Fruit fly (Drosophila melanogaster) whole organism, embryonic: ENCODE measurements around the gene CG7557.

Source experiments
- Atf6 ChIP-seq: fragments of 200-800 bp; sonication (Bioruptor generic); IDR thresholded peaks from 2 replicates; pipeline ENCODE4 v1.3.6; 2022; ENCODE audit warnings: missing biosample characterization, missing genetic modification characterization
- CG10654 ChIP-seq: fragments of 200-800 bp; sonication (Bioruptor generic); optimal IDR thresholded peaks from 2 replicates; lab custom pipeline; 2016; ENCODE audit warnings: missing biosample characterization, missing genetic modification characterization
- CG13296 ChIP-seq: fragments of 200-800 bp; sonication (Bioruptor generic); optimal IDR thresholded peaks from 3 replicates; lab custom pipeline; 2018; ENCODE audit warnings: missing biosample characterization, mild to moderate bottlenecking, missing genetic modification characterization
- CG14014 ChIP-seq: fragments of 200-800 bp; sonication (Bioruptor generic); IDR thresholded peaks from 2 replicates; pipeline ENCODE4 v1.3.6; 2022; ENCODE audit warnings: missing biosample characterization, missing genetic modification characterization
- CG14441 ChIP-seq: fragments of 200-800 bp; sonication (Bioruptor generic); IDR thresholded peaks from 2 replicates; pipeline ENCODE4 v1.3.6; 2022; ENCODE audit warnings: missing biosample characterization, missing genetic modification characterization
- CG14667 ChIP-seq: fragments of 200-800 bp; sonication (Bioruptor generic); IDR thresholded peaks from 2 replicates; pipeline ENCODE4 v1.3.6; 2022; ENCODE audit warnings: missing biosample characterization, missing genetic modification characterization
- CG14965 ChIP-seq: fragments of 200-800 bp; sonication (Bioruptor generic); optimal IDR thresholded peaks from 2 replicates; lab custom pipeline; 2016; ENCODE audit warnings: missing biosample characterization, missing genetic modification characterization, borderline replicate concordance
- CG15011 ChIP-seq: fragments of 200-800 bp; sonication (Bioruptor generic); optimal IDR thresholded peaks from 3 replicates; lab custom pipeline; 2018; ENCODE audit warnings: missing biosample characterization, mild to moderate bottlenecking, missing genetic modification characterization
- CG1647 ChIP-seq: fragments of 200-800 bp; sonication (Bioruptor generic); optimal IDR thresholded peaks from 3 replicates; lab custom pipeline; 2016; ENCODE audit warnings: missing biosample characterization, missing genetic modification characterization
- CG17612 ChIP-seq: fragments of 200-800 bp; sonication (Bioruptor generic); IDR thresholded peaks from 2 replicates; pipeline ENCODE4 v1.3.6; 2022; ENCODE audit warnings: missing biosample characterization, missing genetic modification characterization
- CG3838 ChIP-seq: fragments of 200-800 bp; sonication (Bioruptor generic); optimal IDR thresholded peaks from 3 replicates; lab custom pipeline; 2016; ENCODE audit warnings: missing biosample characterization, missing genetic modification characterization
- CG7372 ChIP-seq: fragments of 200-800 bp; sonication (Bioruptor generic); IDR thresholded peaks from 2 replicates; pipeline ENCODE4 v1.3.6; 2022; ENCODE audit warnings: missing biosample characterization, missing genetic modification characterization
- CG7786 ChIP-seq: fragments of 200-800 bp; sonication (Bioruptor generic); optimal IDR thresholded peaks from 2 replicates; lab custom pipeline; 2016; ENCODE audit warnings: missing biosample characterization, missing genetic modification characterization
- CG9932 ChIP-seq: fragments of 200-800 bp; sonication (Bioruptor generic); IDR thresholded peaks from 2 replicates; pipeline ENCODE4 v1.3.6; 2022; ENCODE audit warnings: missing biosample characterization, missing genetic modification characterization
- Camta ChIP-seq: fragments of 200-800 bp; sonication (Bioruptor generic); optimal IDR thresholded peaks from 2 replicates; lab custom pipeline; 2016; ENCODE audit warnings: missing biosample characterization, missing genetic modification characterization
- D ChIP-seq, 2 experiments: fragments of 200-800 bp in 1 of 2; fragments of >200 bp in 1 of 2; sonication (Bioruptor generic) in 1 of 2; optimal IDR thresholded peaks; 2 replicates in 1 of 2; 3 replicates in 1 of 2; lab custom pipeline; 2017; ENCODE audit warnings: mild to moderate bottlenecking in 1 of 2, missing biosample characterization in 1 of 2, missing genetic modification characterization in 1 of 2, missing genetic modification reagents in 1 of 2
- Deaf1 ChIP-seq: fragments of 200-800 bp; optimal IDR thresholded peaks from 3 replicates; lab custom pipeline; 2019; ENCODE audit warnings: missing biosample characterization, mild to moderate bottlenecking, missing genetic modification characterization, moderate library complexity
- Dll ChIP-seq: fragments of 200-800 bp; sonication (Bioruptor generic); IDR thresholded peaks from 4 replicates; pipeline ENCODE4 v1.3.6; 2022; ENCODE audit warnings: missing biosample characterization, missing genetic modification characterization; ENCODE audit not compliant: partially characterized antibody
- Doc2 ChIP-seq: fragments of 200-800 bp; sonication (Bioruptor generic); IDR thresholded peaks from 2 replicates; pipeline ENCODE4 v1.3.6; 2022; ENCODE audit warnings: missing biosample characterization, missing genetic modification characterization
- Gsc ChIP-seq: fragments of 200-800 bp; sonication (Bioruptor generic); IDR thresholded peaks from 2 replicates; pipeline ENCODE4 v1.3.6; 2022; ENCODE audit warnings: missing biosample characterization, missing genetic modification characterization
- Hmr ChIP-seq: fragments of 200-800 bp; sonication (Bioruptor generic); optimal IDR thresholded peaks from 3 replicates; lab custom pipeline; 2017; ENCODE audit warnings: mild to moderate bottlenecking, missing biosample characterization, missing genetic modification reagents, missing genetic modification characterization
- Meics ChIP-seq: fragments of 200-800 bp; sonication (Bioruptor generic); optimal IDR thresholded peaks from 2 replicates; lab custom pipeline; 2017; ENCODE audit warnings: missing biosample characterization, mild to moderate bottlenecking, missing genetic modification characterization
- PHDP ChIP-seq: fragments of 200-800 bp; sonication (Bioruptor generic); optimal IDR thresholded peaks from 3 replicates; lab custom pipeline; 2018; ENCODE audit warnings: missing biosample characterization, mild to moderate bottlenecking, missing genetic modification characterization, moderate library complexity
- Poxn ChIP-seq: fragments of 200-800 bp; sonication (Bioruptor generic); IDR thresholded peaks from 2 replicates; pipeline ENCODE4 v1.3.6; 2022; ENCODE audit warnings: missing biosample characterization, missing genetic modification characterization
- Sox102F ChIP-seq: fragments of 200-800 bp; sonication (Bioruptor generic); optimal IDR thresholded peaks from 2 replicates; lab custom pipeline; 2018; ENCODE audit warnings: missing biosample characterization, mild to moderate bottlenecking, missing genetic modification characterization, moderate library complexity
- Sry-δ ChIP-seq: fragments of 200-800 bp; sonication (Bioruptor generic); optimal IDR thresholded peaks from 2 replicates; lab custom pipeline; 2016; ENCODE audit warnings: missing biosample characterization, missing genetic modification characterization
- ac ChIP-seq: fragments of 200-800 bp; sonication (Bioruptor generic); optimal IDR thresholded peaks from 3 replicates; lab custom pipeline; 2017; ENCODE audit warnings: missing biosample characterization, mild to moderate bottlenecking, missing genetic modification characterization
- ase ChIP-seq: fragments of 200-800 bp; sonication (Bioruptor generic); IDR thresholded peaks from 3 replicates; pipeline ENCODE4 v1.3.6; 2022; ENCODE audit warnings: missing biosample characterization, missing genetic modification characterization
- ash1 ChIP-seq: fragments of 200-800 bp; sonication (Bioruptor generic); optimal IDR thresholded peaks from 2 replicates; lab custom pipeline; 2018; ENCODE audit warnings: missing biosample characterization, mild to moderate bottlenecking, missing genetic modification characterization
- az2 ChIP-seq: fragments of 200-800 bp; sonication (Bioruptor generic); optimal IDR thresholded peaks from 3 replicates; lab custom pipeline; 2016; ENCODE audit warnings: missing biosample characterization, missing genetic modification characterization
- caup ChIP-seq: fragments of 200-800 bp; sonication (Bioruptor generic); optimal IDR thresholded peaks from 3 replicates; lab custom pipeline; 2017; ENCODE audit warnings: missing biosample characterization, mild to moderate bottlenecking, missing genetic modification characterization, moderate library complexity; ENCODE audit not compliant: severe bottlenecking
- cg ChIP-seq: fragments of 200-800 bp; sonication (Bioruptor generic); optimal IDR thresholded peaks from 3 replicates; lab custom pipeline; 2019; ENCODE audit warnings: missing biosample characterization, mild to moderate bottlenecking, missing genetic modification characterization, moderate library complexity
- chm ChIP-seq: fragments of 200-800 bp; sonication (Bioruptor generic); IDR thresholded peaks from 2 replicates; pipeline ENCODE4 v1.3.6; 2022; ENCODE audit warnings: missing biosample characterization, missing genetic modification characterization
- dan ChIP-seq: fragments of 200-800 bp; sonication (Bioruptor generic); IDR thresholded peaks from 2 replicates; pipeline ENCODE4 v1.3.6; 2022; ENCODE audit warnings: missing biosample characterization, missing genetic modification characterization
- fru ChIP-seq: fragments of >200 bp; optimal IDR thresholded peaks from 2 replicates; lab custom pipeline; 2017
- ftz-f1 ChIP-seq: fragments of 200-800 bp; sonication (Bioruptor generic); optimal IDR thresholded peaks from 2 replicates; lab custom pipeline; 2016; ENCODE audit warnings: missing biosample characterization, missing genetic modification characterization
- grau ChIP-seq: fragments of 200-800 bp; optimal IDR thresholded peaks from 3 replicates; lab custom pipeline; 2019; ENCODE audit warnings: missing biosample characterization, mild to moderate bottlenecking, missing genetic modification characterization, moderate library complexity
- hkb ChIP-seq, 2 experiments: fragments of 200-800 bp in 1 of 2; fragments of >200 bp in 1 of 2; sonication (Bioruptor generic) in 1 of 2; IDR thresholded peaks in 1 of 2; optimal IDR thresholded peaks in 1 of 2; 2 replicates each; pipeline versions ENCODE4 v1.3.6 to Lab custom; 2017 to 2022; ENCODE audit warnings: missing biosample characterization in 1 of 2, missing genetic modification characterization in 1 of 2
- kay ChIP-seq: fragments of 200-800 bp; sonication (Bioruptor generic); optimal IDR thresholded peaks from 2 replicates; lab custom pipeline; 2016; ENCODE audit warnings: missing biosample characterization, missing genetic modification characterization
- lab ChIP-seq: fragments of 200-800 bp; sonication (Bioruptor generic); optimal IDR thresholded peaks from 3 replicates; lab custom pipeline; 2017; ENCODE audit warnings: missing biosample characterization, missing genetic modification characterization, mild to moderate bottlenecking, moderate library complexity, missing genetic modification reagents
- lola ChIP-seq, 3 experiments: fragments of >200 bp in 2 of 3; fragments of 200-800 bp in 1 of 3; sonication (Bioruptor generic) in 1 of 3; optimal IDR thresholded peaks; 2 replicates each; lab custom pipeline; 2017 to 2019; ENCODE audit warnings: missing biosample characterization in 3 of 3, missing genetic modification characterization in 3 of 3, mild to moderate bottlenecking in 1 of 3, moderate library complexity in 1 of 3
- nau ChIP-seq: fragments of 200-800 bp; sonication (Bioruptor generic); optimal IDR thresholded peaks from 3 replicates; lab custom pipeline; 2017; ENCODE audit warnings: missing biosample characterization, mild to moderate bottlenecking, missing genetic modification characterization, missing genetic modification reagents
- otp ChIP-seq: fragments of 200-800 bp; sonication (Bioruptor generic); IDR thresholded peaks from 3 replicates; pipeline ENCODE4, ENCODE4 v1.3.6; 2022; ENCODE audit warnings: missing biosample characterization, missing genetic modification characterization
- pnt ChIP-seq: fragments of 200-800 bp; sonication (Bioruptor generic); optimal IDR thresholded peaks from 3 replicates; lab custom pipeline; 2016; ENCODE audit warnings: missing biosample characterization, missing genetic modification characterization
- ranshi ChIP-seq: fragments of 200-800 bp; sonication (Bioruptor generic); IDR thresholded peaks from 2 replicates; pipeline ENCODE4 v1.3.6; 2022; ENCODE audit warnings: missing biosample characterization, missing genetic modification characterization
- trem ChIP-seq: fragments of 200-800 bp; optimal IDR thresholded peaks from 3 replicates; lab custom pipeline; 2019; ENCODE audit warnings: missing biosample characterization, mild to moderate bottlenecking, missing genetic modification characterization, moderate library complexity
- ttk ChIP-seq: fragments of 200-800 bp; sonication (Bioruptor generic); IDR thresholded peaks from 2 replicates; pipeline ENCODE4 v2.1.2; 2022; ENCODE audit warnings: missing biosample characterization, missing genetic modification characterization
- unc-4 ChIP-seq: fragments of 200-800 bp; sonication (Bioruptor generic); IDR thresholded peaks from 2 replicates; pipeline ENCODE4 v1.3.6; 2022; ENCODE audit warnings: missing biosample characterization, missing genetic modification characterization; ENCODE audit not compliant: partially characterized antibody
- vnd ChIP-seq: fragments of 200-800 bp; sonication (Bioruptor generic); IDR thresholded peaks from 3 replicates; pipeline ENCODE4 v1.3.6; 2022; ENCODE audit warnings: missing biosample characterization, missing genetic modification characterization; ENCODE audit not compliant: partially characterized antibody

Gene CG7557

dm6 chr3L:11485956-11486609, 41.1 kb downstream of the CG7557 start (continued):
- TF ChIP-seq ranshi (GFP tag; lab: Robert Waterston, UW): no peak
- TF ChIP-seq nau: no peak
- no peak for TF ChIP-seq CG14965
- no peak for TF ChIP-seq ttk (GFP tag; lab: Robert Waterston, UW)
- TF ChIP-seq Meics (GFP tag; lab: Kevin White, UChicago): no peak
- peak; percentile 22; the same call in 1 of the 3 replicates for TF ChIP-seq otp
- TF ChIP-seq fru: no peak
- no peak for TF ChIP-seq cg (GFP tag; lab: Kevin White, UChicago)
- no peak for TF ChIP-seq D (optimal IDR thresholded peaks at IDR 0.05; lab: Kevin White, UChicago)
- peak; percentile 36 for TF ChIP-seq D (GFP tag; optimal IDR thresholded peaks at IDR 0.05; lab: Kevin White, UChicago)
- TF ChIP-seq PHDP (tag; lab: Kevin White, UChicago): peak; percentile 5
- peak; percentile 3 for TF ChIP-seq Camta
- no peak for TF ChIP-seq Deaf1
- peak in 1 of 3 experiments; percentile 38 for TF ChIP-seq lola (GFP tag; optimal IDR thresholded peaks at IDR 0.05; lab: Kevin White, UChicago)
- TF ChIP-seq CG14441 (GFP tag; lab: Robert Waterston, UW): no peak
- no peak for TF ChIP-seq CG7786
- TF ChIP-seq ase (GFP tag; lab: Robert Waterston, UW): 0 out of 3 replicates have a peak, but pooled peaks have one; percentile 45
- TF ChIP-seq Doc2 (GFP tag; lab: Robert Waterston, UW): no peak
- no peak for TF ChIP-seq unc-4 (GFP tag; lab: Robert Waterston, UW)
- TF ChIP-seq trem (tag; lab: Kevin White, UChicago): no peak
- TF ChIP-seq grau: no peak
- TF ChIP-seq CG17612: no peak
- TF ChIP-seq ac: no peak
- no peak for TF ChIP-seq Poxn (GFP tag; lab: Robert Waterston, UW)
- no peak for TF ChIP-seq CG14014 (GFP tag; lab: Robert Waterston, UW)
- no peak for TF ChIP-seq CG10654 (GFP tag; lab: Kevin White, UChicago)
- TF ChIP-seq caup: no peak
- no peak for TF ChIP-seq hkb (optimal IDR thresholded peaks at IDR 0.05; lab: Kevin White, UChicago)
- TF ChIP-seq hkb (GFP tag; IDR thresholded peaks at IDR 0.05; lab: Robert Waterston, UW): 0 out of 2 replicates have a peak, but pooled peaks have one; percentile 8
- TF ChIP-seq dan (GFP tag; lab: Robert Waterston, UW): no peak
- TF ChIP-seq chm (GFP tag; lab: Robert Waterston, UW): no peak
- no peak for TF ChIP-seq pnt
- no peak for TF ChIP-seq Gsc (GFP tag; lab: Robert Waterston, UW)
- no peak for TF ChIP-seq CG9932 (GFP tag; lab: Robert Waterston, UW)
- TF ChIP-seq lab (GFP tag; lab: Kevin White, UChicago): peak; percentile 4
- TF ChIP-seq CG13296: no peak
- no peak for TF ChIP-seq CG1647 (GFP tag; lab: Kevin White, UChicago)
- TF ChIP-seq ash1: no peak
- TF ChIP-seq CG7372 (GFP tag; lab: Robert Waterston, UW): no peak
- no peak for TF ChIP-seq kay (GFP tag; lab: Kevin White, UChicago)
- TF ChIP-seq CG14667 (GFP tag; lab: Robert Waterston, UW): no peak
- TF ChIP-seq vnd (GFP tag; lab: Robert Waterston, UW): no peak
- no peak for TF ChIP-seq Dll (GFP tag; lab: Robert Waterston, UW)
- no peak for TF ChIP-seq ftz-f1 (GFP tag; lab: Kevin White, UChicago)
- TF ChIP-seq Hmr (GFP tag; lab: Kevin White, UChicago): no peak
- peak; percentile 40 for TF ChIP-seq az2 (GFP tag; lab: Kevin White, UChicago)
- TF ChIP-seq Sry-δ (GFP tag; lab: Kevin White, UChicago): no peak
- no peak for TF ChIP-seq CG3838 (GFP tag; lab: Kevin White, UChicago)
- TF ChIP-seq CG15011 (GFP tag; lab: Kevin White, UChicago): no peak
- TF ChIP-seq Atf6 (GFP tag; lab: Robert Waterston, UW): no peak
- peak; percentile 44 for TF ChIP-seq Sox102F
